Worm (Caenorhabditis elegans) whole organism, young adult: ENCODE results near the gene K04A8.20.

Experiments used
- F55B11.4 ChIP-seq: sonication (generic microtip); optimal IDR thresholded peaks from 2 replicates; lab custom pipeline; 2016; ENCODE audit warnings: missing compliant biosample characterization, missing genetic modification characterization, borderline replicate concordance; ENCODE audit not compliant: insufficient read depth
- T07F8.4 ChIP-seq: sonication (generic microtip); optimal IDR thresholded peaks from 2 replicates; lab custom pipeline; 2016; ENCODE audit warnings: mild to moderate bottlenecking, missing genetic modification characterization, moderate library complexity, missing compliant biosample characterization
- dpl-1 ChIP-seq: fragments of 150-350 bp; optimal IDR thresholded peaks from 2 replicates; lab custom pipeline; 2014; ENCODE audit warnings: missing biosample characterization, missing genetic modification reagents, missing genetic modification characterization
- hmg-1.2 ChIP-seq: fragments of 200-800 bp; sonication (Bioruptor generic); IDR thresholded peaks from 2 replicates; pipeline ENCODE4 v1.3.6; 2022; ENCODE audit warnings: missing genetic modification reagents, missing genetic modification characterization, missing compliant biosample characterization

ce11 chrV:6522879-6523497, 26.3 kb upstream of the K04A8.20 start:
- TF ChIP-seq T07F8.4 (tag; lab: Kevin White, UChicago) (no peak), hmg-1.2 (GFP tag; lab: Robert Waterston, UW) (no peak), dpl-1 (GFP tag; lab: Kevin White, UChicago) (no peak), F55B11.4 (no peak)
